Worm (Caenorhabditis elegans): ENCODE data around the gene C48D1.1.

- TF ChIP-seq T22C8.4 (GFP tag; IDR thresholded peaks at IDR 0.05) (no peak), flt-1 (GFP tag; IDR thresholded peaks at IDR 0.05) (no peak), ref-1 (GFP tag; conservative IDR thresholded peaks at IDR 0.05) (no peak), ztf-23 (GFP tag; IDR thresholded peaks at IDR 0.05) (no peak), cog-1 (tag; optimal IDR thresholded peaks at IDR 0.05) (no peak), tab-1 (GFP tag; IDR thresholded peaks at IDR 0.05) (no peak), klf-2 (GFP tag; conservative IDR thresholded peaks at IDR 0.05) (no peak), med-1 (GFP tag; optimal IDR thresholded peaks at IDR 0.05; ENCODE audit: insufficient read depth) (no peak)
Observed at ce11 chrIV:13238943-13239861, 42.0 kb upstream of the C48D1.1 start, which contains the start of gene tag-115.

Data from whole organism, midembryonic.